Worm (Caenorhabditis elegans) whole organism, L1 larva: Measurements from ENCODE around the gene nhr-180.

ENCODE experiments used
- fkh-4 ChIP-seq: sonication (generic microtip); optimal IDR thresholded peaks from 2 replicates; lab custom pipeline; 2016; ENCODE audit warnings: missing compliant biosample characterization, missing genetic modification characterization, borderline replicate concordance
- fkh-8 ChIP-seq: sonication (generic microtip); optimal IDR thresholded peaks from 2 replicates; lab custom pipeline; 2016; ENCODE audit warnings: mild to moderate bottlenecking, missing genetic modification characterization, missing compliant biosample characterization
- lin-13 ChIP-seq: fragments of 150-350 bp; optimal IDR thresholded peaks from 2 replicates; lab custom pipeline; 2014; ENCODE audit warnings: missing biosample characterization, missing genetic modification reagents, missing genetic modification characterization
- lin-14 ChIP-seq: fragments of 200-800 bp; sonication (Bioruptor generic); optimal IDR thresholded peaks from 2 replicates; lab custom pipeline; 2018; ENCODE audit warnings: mild to moderate bottlenecking, missing genetic modification characterization, moderate library complexity, missing compliant biosample characterization
- nhr-11 ChIP-seq: fragments of 150-350 bp; optimal IDR thresholded peaks from 2 replicates; lab custom pipeline; 2014; ENCODE audit warnings: missing biosample characterization, missing genetic modification characterization
- nhr-28 ChIP-seq: fragments of 150-350 bp; optimal IDR thresholded peaks from 2 replicates; lab custom pipeline; 2014; ENCODE audit warnings: missing biosample characterization, missing genetic modification characterization
- snpc-4 ChIP-seq: fragments of 150-350 bp; optimal IDR thresholded peaks from 2 replicates; lab custom pipeline; 2014; ENCODE audit warnings: missing biosample characterization, missing genetic modification characterization
- unc-30 ChIP-seq: sonication (generic microtip); optimal IDR thresholded peaks from 2 replicates; lab custom pipeline; 2017; ENCODE audit warnings: missing biosample characterization, missing genetic modification characterization

DNA sequence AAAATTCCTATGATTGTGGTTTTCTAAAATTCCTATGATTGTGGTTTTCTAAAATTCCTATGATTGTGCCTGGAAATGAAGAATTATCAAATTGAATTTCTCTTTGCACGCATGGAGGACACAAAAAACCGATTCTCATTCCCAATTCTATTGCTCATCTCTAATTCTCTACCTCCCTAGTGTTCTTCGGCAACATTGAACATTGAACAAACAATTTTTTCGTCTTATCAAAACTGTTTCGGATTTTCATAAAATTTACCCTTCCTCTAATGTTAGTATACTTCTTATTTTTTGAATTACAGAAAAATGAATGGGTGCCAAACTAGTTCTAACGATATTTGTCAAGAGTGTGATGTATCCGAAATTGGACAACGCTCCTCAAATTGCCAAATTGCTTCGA lies 31.0 kb downstream of the nhr-180 start, which contains the start of gene pals-31:
- TF ChIP-seq lin-14 (GFP tag; lab: Kevin White, UChicago) (no peak), nhr-28 (tag; lab: Kevin White, UChicago) (no peak), fkh-4 (tag; lab: Kevin White, UChicago) (no peak), unc-30 (tag; lab: Kevin White, UChicago) (no peak), lin-13 (GFP tag; lab: Kevin White, UChicago) (no peak), nhr-11 (tag; lab: Kevin White, UChicago) (no peak), fkh-8 (no peak), snpc-4 (tag; lab: Kevin White, UChicago) (no peak)
